Fruit fly (Drosophila melanogaster) Kc167 (cell line): ENCODE data around the gene Ref1.

Experiments
- Myc ChIP-seq: fragments of >200 bp; optimal IDR thresholded peaks from 2 replicates; lab custom pipeline; 2017; ENCODE audit warnings: missing external identifiers
- Sin3A ChIP-seq: fragments of >200 bp; optimal IDR thresholded peaks from 2 replicates; lab custom pipeline; 2018; ENCODE audit warnings: missing external identifiers
- insv ChIP-seq: fragments of >200 bp; optimal IDR thresholded peaks from 3 replicates; lab custom pipeline; 2018; ENCODE audit warnings: missing external identifiers
- psq ChIP-seq: fragments of >200 bp; optimal IDR thresholded peaks from 2 replicates; lab custom pipeline; 2017; ENCODE audit warnings: missing external identifiers
- ttk ChIP-seq: sonication (Bioruptor generic); optimal IDR thresholded peaks from 2 replicates; lab custom pipeline; 2017; ENCODE audit warnings: missing external identifiers

dm6 chr3R:7074297-7075114 is 5.7 kb downstream of the Ref1 start, which contains the start of the genes Ufl1 and CG1943:
- no peak for TF ChIP-seq psq (lab: Kevin White, UChicago)
- TF ChIP-seq insv: no peak
- no peak for TF ChIP-seq Sin3A (lab: Kevin White, UChicago)
- no peak for TF ChIP-seq ttk
- no peak for TF ChIP-seq Myc (lab: Kevin White, UChicago)
